Worm (Caenorhabditis elegans): Measurements from ENCODE around the gene srxa-4.
A peak's percentile ranks its signal among the peaks of the same experiment; 100 is the strongest.

DNA sequence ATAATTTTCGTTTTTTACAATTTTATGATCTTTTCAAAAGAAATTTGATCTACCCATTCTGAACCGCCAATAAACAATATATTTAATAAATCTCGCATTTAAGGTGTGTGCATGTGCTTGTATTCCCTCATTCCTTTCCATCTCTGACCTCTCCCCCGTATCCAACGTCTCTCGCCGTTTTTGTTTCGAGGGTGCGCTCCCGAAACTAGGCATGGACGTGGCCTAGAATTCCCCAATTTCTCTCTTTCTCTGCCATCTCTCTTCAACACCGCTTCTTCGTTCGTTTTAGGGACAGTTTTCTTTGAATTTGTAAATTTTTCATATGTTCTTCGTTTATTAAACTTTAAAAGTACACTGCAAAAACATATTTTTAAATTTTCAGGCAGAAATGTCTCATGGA is 45.2 kb downstream of the srxa-4 start, which contains the start of gene F25E5.1:
- TF ChIP-seq hmbx-1 (tag; optimal IDR thresholded peaks at IDR 0.05) (no peak), ets-7 (tag; optimal IDR thresholded peaks at IDR 0.05) (no peak), ama-1 (optimal IDR thresholded peaks at IDR 0.05) (no peak), aly-1 (tag; optimal IDR thresholded peaks at IDR 0.05) (peak; percentile 3), tbx-11 (GFP tag; IDR thresholded peaks at IDR 0.05) (no peak), pes-1 (GFP tag; IDR thresholded peaks at IDR 0.05) (no peak), tbx-37 (GFP tag; conservative IDR thresholded peaks at IDR 0.05) (peak; percentile 62; the same call in 1 of the 2 replicates), F13C5.2 (tag; optimal IDR thresholded peaks at IDR 0.05) (peak; percentile 47)

All from whole organism, early embryonic.